Worm (Caenorhabditis elegans) whole organism, young adult: ENCODE measurements around the gene ufd-2.
A peak's percentile ranks its signal among the peaks of the same experiment; 100 is the strongest.

Source experiments
- C17E4.6 ChIP-seq: fragments of 200-800 bp; sonication (Bioruptor generic); IDR thresholded peaks from 2 replicates; pipeline ENCODE4 v1.3.6; 2022; ENCODE audit warnings: missing genetic modification reagents, missing genetic modification characterization, missing compliant biosample characterization
- F49E8.2 ChIP-seq: sonication (generic microtip); optimal IDR thresholded peaks from 3 replicates; lab custom pipeline; 2017; ENCODE audit warnings: missing genetic modification characterization, mild to moderate bottlenecking, missing compliant biosample characterization, antibody characterized with exemption, moderate library complexity; ENCODE audit not compliant: insufficient read depth
- F55B11.4 ChIP-seq: sonication (generic microtip); optimal IDR thresholded peaks from 2 replicates; lab custom pipeline; 2016; ENCODE audit warnings: missing compliant biosample characterization, missing genetic modification characterization, borderline replicate concordance; ENCODE audit not compliant: insufficient read depth
- F57A8.1 ChIP-seq: fragments of 200-800 bp; sonication (Bioruptor generic); optimal IDR thresholded peaks from 2 replicates; lab custom pipeline; 2018; ENCODE audit warnings: mild to moderate bottlenecking, missing genetic modification characterization, moderate library complexity, missing compliant biosample characterization
- F57C9.4 ChIP-seq: sonication (generic microtip); optimal IDR thresholded peaks from 2 replicates; lab custom pipeline; 2017; ENCODE audit warnings: mild to moderate bottlenecking, missing genetic modification characterization, missing compliant biosample characterization
- K12H6.12 ChIP-seq: fragments of 200-800 bp; sonication (Bioruptor generic); optimal IDR thresholded peaks from 2 replicates; lab custom pipeline; 2018; ENCODE audit warnings: mild to moderate bottlenecking, missing genetic modification characterization, missing compliant biosample characterization
- Y95B8A.8 ChIP-seq: fragments of 200-800 bp; sonication (Bioruptor generic); IDR thresholded peaks from 2 replicates; pipeline ENCODE4 v1.3.6; 2022; ENCODE audit warnings: missing genetic modification reagents, missing genetic modification characterization, missing compliant biosample characterization
- ama-1 ChIP-seq, 3 experiments: fragments of 150-350 bp in 1 of 3; sonication (generic microtip) in 2 of 3; optimal IDR thresholded peaks; 2 replicates each; lab custom pipeline; 2014 to 2018; ENCODE audit warnings: missing biosample characterization in 2 of 3, missing genetic modification characterization in 2 of 3, missing genetic modification reagents in 2 of 3
- atf-7 ChIP-seq: sonication (generic microtip); optimal IDR thresholded peaks from 2 replicates; lab custom pipeline; 2017; ENCODE audit warnings: mild to moderate bottlenecking, missing genetic modification characterization, missing compliant biosample characterization
- attf-5 ChIP-seq: fragments of 200-800 bp; sonication (Bioruptor generic); optimal IDR thresholded peaks from 2 replicates; lab custom pipeline; 2018; ENCODE audit warnings: mild to moderate bottlenecking, missing genetic modification characterization, missing compliant biosample characterization
- bed-1 ChIP-seq: fragments of 200-800 bp; sonication (Bioruptor generic); IDR thresholded peaks from 2 replicates; pipeline ENCODE4 v1.3.6; 2022; ENCODE audit warnings: missing genetic modification reagents, missing genetic modification characterization, missing compliant biosample characterization
- bed-2 ChIP-seq: fragments of 200-800 bp; sonication (Bioruptor generic); IDR thresholded peaks from 2 replicates; pipeline ENCODE4 v1.3.6; 2022; ENCODE audit warnings: missing genetic modification reagents, missing genetic modification characterization, missing compliant biosample characterization
- cebp-1 ChIP-seq, 2 experiments: fragments of 200-800 bp in 1 of 2; sonication (Bioruptor generic) in 1 of 2; sonication (generic microtip) in 1 of 2; IDR thresholded peaks in 1 of 2; optimal IDR thresholded peaks in 1 of 2; 2 replicates each; pipeline versions ENCODE4 v1.3.6 to Lab custom; 2017 to 2022; ENCODE audit warnings: missing compliant biosample characterization in 2 of 2, missing genetic modification characterization in 2 of 2, mild to moderate bottlenecking in 1 of 2, missing genetic modification reagents in 1 of 2, moderate library complexity in 1 of 2
- cebp-2 ChIP-seq: fragments of 200-800 bp; sonication (Bioruptor generic); IDR thresholded peaks from 2 replicates; pipeline ENCODE4 v1.3.6; 2022; ENCODE audit warnings: missing genetic modification characterization, missing compliant biosample characterization
- ceh-79 ChIP-seq: sonication (generic microtip); optimal IDR thresholded peaks from 2 replicates; lab custom pipeline; 2017; ENCODE audit warnings: mild to moderate bottlenecking, missing genetic modification characterization, missing compliant biosample characterization
- chd-7 ChIP-seq: sonication (generic microtip); optimal IDR thresholded peaks from 2 replicates; lab custom pipeline; 2016; ENCODE audit warnings: mild to moderate bottlenecking, missing genetic modification characterization, moderate library complexity, missing compliant biosample characterization
- dpff-1 ChIP-seq: sonication (generic microtip); optimal IDR thresholded peaks from 2 replicates; lab custom pipeline; 2017; ENCODE audit warnings: mild to moderate bottlenecking, missing genetic modification characterization, missing compliant biosample characterization
- egl-44 ChIP-seq: fragments of 200-800 bp; sonication (Bioruptor generic); IDR thresholded peaks from 2 replicates; pipeline ENCODE4 v1.3.6; 2022; ENCODE audit warnings: missing genetic modification reagents, missing genetic modification characterization, missing compliant biosample characterization
- fkh-3 ChIP-seq: sonication (generic microtip); optimal IDR thresholded peaks from 2 replicates; lab custom pipeline; 2016; ENCODE audit warnings: mild to moderate bottlenecking, missing genetic modification characterization, missing compliant biosample characterization
- lin-35 ChIP-seq, 3 experiments: fragments of 150-350 bp in 2 of 3; sonication (generic microtip) in 1 of 3; optimal IDR thresholded peaks; 2 replicates each; lab custom pipeline; 2014 to 2018; ENCODE audit warnings: missing biosample characterization in 3 of 3, missing genetic modification characterization in 3 of 3, missing genetic modification reagents in 3 of 3
- lin-40 ChIP-seq: sonication (generic microtip); optimal IDR thresholded peaks from 2 replicates; lab custom pipeline; 2016; ENCODE audit warnings: missing genetic modification characterization, mild to moderate bottlenecking, missing compliant biosample characterization, missing genotype, missing genetic modification reagents
- lsl-1 ChIP-seq: fragments of 200-800 bp; sonication (Bioruptor generic); optimal IDR thresholded peaks from 2 replicates; lab custom pipeline; 2018; ENCODE audit warnings: mild to moderate bottlenecking, missing genetic modification characterization, moderate library complexity, missing compliant biosample characterization
- madf-8 ChIP-seq: fragments of 200-800 bp; sonication (Bioruptor generic); conservative IDR thresholded peaks from 2 replicates; pipeline ENCODE4 v1.3.6; 2022; ENCODE audit warnings: missing genetic modification reagents, missing genetic modification characterization, missing compliant biosample characterization
- mel-28 ChIP-seq: sonication (generic microtip); optimal IDR thresholded peaks from 2 replicates; lab custom pipeline; 2016; ENCODE audit warnings: borderline replicate concordance, mild to moderate bottlenecking, missing genetic modification characterization, missing compliant biosample characterization
- nhr-179 ChIP-seq: sonication (generic microtip); optimal IDR thresholded peaks from 2 replicates; lab custom pipeline; 2016; ENCODE audit warnings: mild to moderate bottlenecking, missing genetic modification characterization, missing compliant biosample characterization
- nhr-80 ChIP-seq: sonication (generic microtip); optimal IDR thresholded peaks from 2 replicates; lab custom pipeline; 2016; ENCODE audit warnings: missing genetic modification characterization, missing compliant biosample characterization
- pha-4 ChIP-seq: fragments of 150-350 bp; sonication (generic microtip); optimal IDR thresholded peaks from 2 replicates; lab custom pipeline; 2014; ENCODE audit warnings: missing biosample characterization, missing genetic modification reagents, missing genetic modification characterization
- rcor-1 ChIP-seq: fragments of 200-800 bp; sonication (Bioruptor generic); IDR thresholded peaks from 2 replicates; pipeline ENCODE4 v1.3.6; 2022; ENCODE audit warnings: missing genetic modification reagents, missing genetic modification characterization, missing compliant biosample characterization
- rec-8 ChIP-seq, 2 experiments: sonication (generic microtip); optimal IDR thresholded peaks; 2 replicates each; lab custom pipeline; 2016; ENCODE audit warnings: mild to moderate bottlenecking in 2 of 2, missing genetic modification characterization in 2 of 2, missing genetic modification reagents in 2 of 2, missing genotype in 2 of 2, missing biosample characterization in 1 of 2, missing compliant biosample characterization in 1 of 2, moderate library complexity in 1 of 2
- sea-2 ChIP-seq: fragments of 200-800 bp; sonication (Bioruptor generic); IDR thresholded peaks from 2 replicates; pipeline ENCODE4 v1.3.6; 2022; ENCODE audit warnings: missing genetic modification characterization, missing compliant biosample characterization
- somi-1 ChIP-seq: fragments of 200-800 bp; sonication (Bioruptor generic); optimal IDR thresholded peaks from 2 replicates; lab custom pipeline; 2018; ENCODE audit warnings: mild to moderate bottlenecking, missing genetic modification characterization, missing compliant biosample characterization
- tbx-9 ChIP-seq: sonication (generic microtip); optimal IDR thresholded peaks from 2 replicates; lab custom pipeline; 2016; ENCODE audit warnings: borderline replicate concordance, missing genetic modification characterization, inconsistent platforms, missing compliant biosample characterization
- ztf-22 ChIP-seq: fragments of 200-800 bp; sonication (Bioruptor generic); optimal IDR thresholded peaks from 2 replicates; lab custom pipeline; 2018; ENCODE audit warnings: mild to moderate bottlenecking, missing genetic modification characterization, moderate library complexity, missing compliant biosample characterization
- ztf-25 ChIP-seq: fragments of 200-800 bp; sonication (Bioruptor generic); IDR thresholded peaks from 2 replicates; pipeline ENCODE4 v1.3.6; 2022; ENCODE audit warnings: missing genetic modification reagents, missing genetic modification characterization, missing compliant biosample characterization
- ztf-28 ChIP-seq: fragments of 200-800 bp; sonication (Bioruptor generic); IDR thresholded peaks from 2 replicates; pipeline ENCODE4 v1.3.6; 2022; ENCODE audit warnings: missing genetic modification reagents, missing genetic modification characterization, missing compliant biosample characterization
- ztf-6 ChIP-seq: fragments of 200-800 bp; sonication (Bioruptor generic); IDR thresholded peaks from 2 replicates; pipeline ENCODE4 v1.3.6; 2022; ENCODE audit warnings: missing genetic modification reagents, missing genetic modification characterization, missing compliant biosample characterization

Gene ufd-2

ce11 chrII:8065985-8066384 is 3.4 kb downstream of the ufd-2 start, which contains the start of gene pdha-1 (continued):
- peak; percentile 10 for TF ChIP-seq lsl-1 (GFP tag; lab: Kevin White, UChicago)
- no peak for TF ChIP-seq tbx-9 (tag; lab: Kevin White, UChicago)
- no peak for TF ChIP-seq F49E8.2 (tag; lab: Kevin White, UChicago)

ce11 chrII:8071012-8071625 is 8.6 kb downstream of the ufd-2 start:
- no peak for TF ChIP-seq mel-28 (tag; lab: Kevin White, UChicago)
- no peak for TF ChIP-seq cebp-2 (GFP tag; lab: Robert Waterston, UW)
- no peak for TF ChIP-seq dpff-1
- TF ChIP-seq bed-1 (GFP tag; lab: Robert Waterston, UW), result no peak
- TF ChIP-seq F55B11.4 (tag; lab: Kevin White, UChicago), result no peak
- TF ChIP-seq sea-2 (GFP tag; lab: Robert Waterston, UW), result no peak
- no peak for TF ChIP-seq ceh-79 (tag; lab: Kevin White, UChicago)
- TF ChIP-seq nhr-80, result no peak
- TF ChIP-seq Y95B8A.8, result no peak
- no peak for TF ChIP-seq F57C9.4 (tag; lab: Kevin White, UChicago)
- TF ChIP-seq ztf-28 (GFP tag; lab: Robert Waterston, UW), result no peak
- TF ChIP-seq ztf-25 (GFP tag; lab: Robert Waterston, UW), result no peak
- no peak for TF ChIP-seq nhr-179
- no peak for TF ChIP-seq chd-7
- no peak for TF ChIP-seq madf-8 (GFP tag; lab: Robert Waterston, UW)
- no peak for TF ChIP-seq rcor-1 (GFP tag; lab: Robert Waterston, UW)
- no peak for TF ChIP-seq lin-40 (tag; lab: Kevin White, UChicago)

- TF ChIP-seq bed-2 (GFP tag; lab: Robert Waterston, UW), result no peak
- no peak for TF ChIP-seq C17E4.6 (GFP tag; lab: Robert Waterston, UW)
- no peak for TF ChIP-seq pha-4 (tag; lab: Kevin White, UChicago)
- no peak for TF ChIP-seq mel-28 (tag; lab: Kevin White, UChicago)
- TF ChIP-seq rec-8 (tag; optimal IDR thresholded peaks at IDR 0.05; lab: Kevin White, UChicago), result no peak
- TF ChIP-seq ztf-22 (GFP tag; lab: Kevin White, UChicago), result no peak
- peak; percentile 37 for TF ChIP-seq attf-5
- no peak for TF ChIP-seq ztf-6 (GFP tag; lab: Robert Waterston, UW)
- no peak for TF ChIP-seq ama-1 (optimal IDR thresholded peaks at IDR 0.05; lab: Kevin White, UChicago)
- no peak for TF ChIP-seq ama-1 (GFP tag; optimal IDR thresholded peaks at IDR 0.05; lab: Kevin White, UChicago)
- no peak for TF ChIP-seq tbx-9 (tag; lab: Kevin White, UChicago)
- no peak for TF ChIP-seq cebp-1 (GFP tag; IDR thresholded peaks at IDR 0.05; lab: Robert Waterston, UW)
- peak; percentile 34 for TF ChIP-seq cebp-1 (tag; optimal IDR thresholded peaks at IDR 0.05; lab: Kevin White, UChicago)
- TF ChIP-seq ztf-28 (GFP tag; lab: Robert Waterston, UW), result no peak
- peak; percentile 50 for TF ChIP-seq somi-1
- TF ChIP-seq egl-44 (GFP tag; lab: Robert Waterston, UW), result no peak
- peak in 1 of 3 experiments; percentile 13 for TF ChIP-seq lin-35 (GFP tag; optimal IDR thresholded peaks at IDR 0.05; lab: Kevin White, UChicago)
- TF ChIP-seq fkh-3 (tag; lab: Kevin White, UChicago), result no peak
- peak; percentile 15 for TF ChIP-seq K12H6.12 (tag; lab: Kevin White, UChicago)
- no peak for TF ChIP-seq F57A8.1 (GFP tag; lab: Kevin White, UChicago)
- TF ChIP-seq atf-7 (tag; lab: Kevin White, UChicago), result no peak
Observed at ce11 chrII:8071801-8072544, 9.4 kb downstream of the ufd-2 start.
